Fruit fly (Drosophila melanogaster): ENCODE results near the gene CG8993.

CG8993 gene

dm6 chr3L:2360257-2360656, 11.7 kb upstream of the CG8993 start, which contains the start of gene CG13801:
Gene CG13801 (plus strand): TSS chr3L:2360557.
- TF ChIP-seq CG6854 (GFP tag; optimal IDR thresholded peaks at IDR 0.05): no peak
- TF ChIP-seq net (GFP tag; optimal IDR thresholded peaks at IDR 0.05): no peak
- no peak for TF ChIP-seq CG11294 (GFP tag; IDR thresholded peaks at IDR 0.05)
- TF ChIP-seq CG8632 (GFP tag; optimal IDR thresholded peaks at IDR 0.05): no peak

- TF ChIP-seq CG10669 (GFP tag; optimal IDR thresholded peaks at IDR 0.05) (peak; percentile 99), Blimp-1 (GFP tag; optimal IDR thresholded peaks at IDR 0.05) (peak; percentile 94), CG32006 (GFP tag; optimal IDR thresholded peaks at IDR 0.05) (peak; percentile 100), dac (GFP tag; optimal IDR thresholded peaks at IDR 0.05) (peak; percentile 99), Sox15 (GFP tag; optimal IDR thresholded peaks at IDR 0.05) (peak; percentile 99), CG15336 (GFP tag; IDR thresholded peaks at IDR 0.05) (peak; percentile 99), salr (GFP tag; optimal IDR thresholded peaks at IDR 0.05) (peak; percentile 98 to 99), CG10631 (GFP tag; optimal IDR thresholded peaks at IDR 0.05) (peak; percentile 100), Sox102F (GFP tag; optimal IDR thresholded peaks at IDR 0.05) (peak; percentile 99), Eip75B (GFP tag; optimal IDR thresholded peaks at IDR 0.05) (peak; percentile 99), Met (GFP tag; optimal IDR thresholded peaks at IDR 0.05) (peak; percentile 99), CG6792 (GFP tag; optimal IDR thresholded peaks at IDR 0.05) (peak; percentile 99), Eip78C (GFP tag) (peak; percentile 100), CG6854 (GFP tag; optimal IDR thresholded peaks at IDR 0.05) (peak; percentile 94), CG6276 (GFP tag; optimal IDR thresholded peaks at IDR 0.05) (peak; percentile 97), CG34406 (GFP tag; optimal IDR thresholded peaks at IDR 0.05) (peak; percentile 99), CG11902 (GFP tag; optimal IDR thresholded peaks at IDR 0.05) (peak; percentile 99), CG31627 (GFP tag; optimal IDR thresholded peaks at IDR 0.05) (peak; percentile 99), CG8632 (GFP tag; optimal IDR thresholded peaks at IDR 0.05) (peak; percentile 99), pdm3 (GFP tag; optimal IDR thresholded peaks at IDR 0.05) (peak; percentile 100), CG3032 (tag; optimal IDR thresholded peaks at IDR 0.05) (peak; percentile 100), CG6808 (GFP tag; optimal IDR thresholded peaks at IDR 0.05) (peak; percentile 96), Lpt (GFP tag; optimal IDR thresholded peaks at IDR 0.05) (peak; percentile 99), CG6163 (GFP tag; IDR thresholded peaks at IDR 0.05) (peak; percentile 100), CG11762 (GFP tag; optimal IDR thresholded peaks at IDR 0.05; ENCODE audit: insufficient read depth) (peak; percentile 99), lz (GFP tag; optimal IDR thresholded peaks at IDR 0.05) (peak; percentile 100), acj6 (GFP tag; optimal IDR thresholded peaks at IDR 0.05) (peak; percentile 100), esn (GFP tag; optimal IDR thresholded peaks at IDR 0.05) (peak; percentile 100), cyc (GFP tag; optimal IDR thresholded peaks at IDR 0.05) (peak; percentile 99), eg (GFP tag; IDR thresholded peaks at IDR 0.05) (peak; percentile 100), vri (GFP tag; optimal IDR thresholded peaks at IDR 0.05) (peak; percentile 98), CG9139 (GFP tag; optimal IDR thresholded peaks at IDR 0.05) (peak; percentile 92), Eip93F (GFP tag; optimal IDR thresholded peaks at IDR 0.05) (peak; percentile 98), CG4318 (GFP tag; optimal IDR thresholded peaks at IDR 0.05) (peak; percentile 99), fd59A (GFP tag; optimal IDR thresholded peaks at IDR 0.05) (peak; percentile 99), CG11294 (GFP tag; IDR thresholded peaks at IDR 0.05) (peak; percentile 99), Sox14 (GFP tag; optimal IDR thresholded peaks at IDR 0.05) (peak; percentile 99), svp (GFP tag) (peak; percentile 100), fkh (GFP tag; optimal IDR thresholded peaks at IDR 0.05) (peak; percentile 86), CG8319 (GFP tag; optimal IDR thresholded peaks at IDR 0.05) (peak; percentile 99), CG8119 (GFP tag; IDR thresholded peaks at IDR 0.05) (peak; percentile 99), fd85E (GFP tag; optimal IDR thresholded peaks at IDR 0.05) (peak; percentile 95), ss (GFP tag; optimal IDR thresholded peaks at IDR 0.05) (peak; percentile 92 to 97), Hr4 (GFP tag; optimal IDR thresholded peaks at IDR 0.05) (peak; percentile 100), achi (GFP tag; optimal IDR thresholded peaks at IDR 0.05) (peak; percentile 99), Gug (GFP tag; IDR thresholded peaks at IDR 0.05) (peak; percentile 100), CG16779 (tag; optimal IDR thresholded peaks at IDR 0.05) (peak; percentile 97)
These were observed 1.5 kb downstream of the CG8993 start, which contains the start of the genes mRpL23 and CG9004 for dm6 chr3L:2373421-2374043. Gene mRpL23 (minus strand): TSS chr3L:2373704. Gene CG9004 (plus strand): TSS chr3L:2373728.

Measured in whole organism, prepupa.